Worm (Caenorhabditis elegans): ENCODE measurements around the gene fkh-5.
A peak's percentile ranks its signal among the peaks of the same experiment; 100 is the strongest.

The fkh-5 gene

DNA sequence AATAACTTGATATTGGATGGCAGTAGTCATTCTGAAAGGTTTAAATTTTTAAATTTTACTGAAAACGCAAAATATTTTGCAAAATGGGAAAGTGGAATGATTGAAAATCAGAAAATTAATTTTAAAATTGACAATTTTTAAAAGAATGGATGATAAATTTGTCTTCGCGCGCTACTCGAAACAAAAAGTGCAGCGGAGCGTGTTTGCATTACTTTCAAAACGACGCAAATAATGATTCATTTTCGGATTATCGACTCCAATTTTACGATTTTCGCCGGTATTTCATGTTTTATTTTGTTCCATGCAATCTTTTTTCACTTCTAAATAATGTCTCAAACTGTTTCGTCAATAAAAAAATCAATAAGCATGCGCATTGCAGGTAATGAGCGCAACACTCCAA is 33.8 kb downstream of the fkh-5 start, which contains the start of the genes tost-1 and arx-6:
Gene tost-1 (minus strand): TSS at position 31 of the 400 bp plus-strand sequence.
Gene arx-6 (plus strand): TSS at position 378 of the 400 bp plus-strand sequence.
- no peak for TF ChIP-seq mdl-1 (tag; optimal IDR thresholded peaks at IDR 0.05)
- no peak for TF ChIP-seq nhr-77 (tag; optimal IDR thresholded peaks at IDR 0.05)
- TF ChIP-seq elt-3 (tag; optimal IDR thresholded peaks at IDR 0.05): no peak
- TF ChIP-seq gmeb-1 (tag; optimal IDR thresholded peaks at IDR 0.05): peak; percentile 88
- TF ChIP-seq nhr-6 (tag; optimal IDR thresholded peaks at IDR 0.05): no peak
- no peak for TF ChIP-seq alr-1 (tag; optimal IDR thresholded peaks at IDR 0.05)
- no peak for TF ChIP-seq peb-1 (tag; optimal IDR thresholded peaks at IDR 0.05)
- TF ChIP-seq F13H6.1 (tag; optimal IDR thresholded peaks at IDR 0.05): peak; percentile 1
- TF ChIP-seq zag-1 (tag; optimal IDR thresholded peaks at IDR 0.05): no peak
- no peak for TF ChIP-seq lin-11 (tag; optimal IDR thresholded peaks at IDR 0.05)
- peak in 1 of 2 experiments; percentile 70 for TF ChIP-seq lsy-2 (tag; optimal IDR thresholded peaks at IDR 0.05)
- no peak for TF ChIP-seq R02D3.7 (tag; optimal IDR thresholded peaks at IDR 0.05)
- TF ChIP-seq dmd-4 (tag; optimal IDR thresholded peaks at IDR 0.05): no peak
- TF ChIP-seq nhr-12 (tag; optimal IDR thresholded peaks at IDR 0.05): no peak
- no peak for TF ChIP-seq nhr-23 (tag; optimal IDR thresholded peaks at IDR 0.05)
- TF ChIP-seq ZK546.5 (tag; optimal IDR thresholded peaks at IDR 0.05): no peak
- TF ChIP-seq nhr-10 (tag; optimal IDR thresholded peaks at IDR 0.05): no peak
- TF ChIP-seq ztf-11 (tag; optimal IDR thresholded peaks at IDR 0.05): no peak
- no peak for TF ChIP-seq sma-9 (GFP tag; optimal IDR thresholded peaks at IDR 0.05)
- no peak for TF ChIP-seq sma-9 (tag; optimal IDR thresholded peaks at IDR 0.05)
- no peak for TF ChIP-seq blmp-1 (tag; optimal IDR thresholded peaks at IDR 0.05; ENCODE audit: insufficient read depth)
- no peak for TF ChIP-seq sem-4 (tag; optimal IDR thresholded peaks at IDR 0.05)
- peak; percentile 13 for TF ChIP-seq sma-3 (GFP tag; optimal IDR thresholded peaks at IDR 0.05)
- TF ChIP-seq crh-2 (tag; optimal IDR thresholded peaks at IDR 0.05): peak; percentile 15
- TF ChIP-seq ceh-82 (tag; optimal IDR thresholded peaks at IDR 0.05): no peak
- TF ChIP-seq nhr-21 (tag; optimal IDR thresholded peaks at IDR 0.05): no peak
- TF ChIP-seq nhr-237 (tag; optimal IDR thresholded peaks at IDR 0.05): no peak
- TF ChIP-seq skn-1 (tag; optimal IDR thresholded peaks at IDR 0.05): no peak
- TF ChIP-seq unc-39 (tag; optimal IDR thresholded peaks at IDR 0.05): no peak
- TF ChIP-seq ceh-16 (tag; optimal IDR thresholded peaks at IDR 0.05): no peak
- TF ChIP-seq aly-2 (tag; optimal IDR thresholded peaks at IDR 0.05): no peak
- TF ChIP-seq nhr-129 (tag; optimal IDR thresholded peaks at IDR 0.05): peak; percentile 54
- no peak for TF ChIP-seq nhr-11 (tag; optimal IDR thresholded peaks at IDR 0.05)
- no peak for TF ChIP-seq unc-62 (GFP tag; optimal IDR thresholded peaks at IDR 0.05)
- no peak for TF ChIP-seq ztf-4 (tag; optimal IDR thresholded peaks at IDR 0.05)
- TF ChIP-seq elt-1 (tag; optimal IDR thresholded peaks at IDR 0.05): no peak
- no peak for TF ChIP-seq lin-13 (GFP tag; optimal IDR thresholded peaks at IDR 0.05)
- TF ChIP-seq unc-55 (GFP tag; optimal IDR thresholded peaks at IDR 0.05): peak; percentile 71
- peak; percentile 68 for TF ChIP-seq fos-1 (tag; optimal IDR thresholded peaks at IDR 0.05)
- no peak for TF ChIP-seq snpc-4 (tag; optimal IDR thresholded peaks at IDR 0.05)
- no peak for TF ChIP-seq lin-39 (tag; optimal IDR thresholded peaks at IDR 0.05)
- TF ChIP-seq C34F6.9 (tag; optimal IDR thresholded peaks at IDR 0.05): peak; percentile 66
- TF ChIP-seq nhr-25 (tag; optimal IDR thresholded peaks at IDR 0.05): no peak
- no peak for TF ChIP-seq Y55F3AM.14 (GFP tag; optimal IDR thresholded peaks at IDR 0.05)
- no peak for TF ChIP-seq ztf-1 (GFP tag; conservative IDR thresholded peaks at IDR 0.05)
- no peak for TF ChIP-seq egl-27 (tag; optimal IDR thresholded peaks at IDR 0.05)
- TF ChIP-seq ama-1 (optimal IDR thresholded peaks at IDR 0.05): no peak
- TF ChIP-seq mab-5 (tag; optimal IDR thresholded peaks at IDR 0.05): peak; percentile 15
- no peak for TF ChIP-seq mbf-1 (tag; optimal IDR thresholded peaks at IDR 0.05)

Data from whole organism, L2 larva.